Fruit fly (Drosophila melanogaster) whole organism, embryonic: ENCODE data around the gene Lcp65Ac.

Experiments
- Asciz ChIP-seq: fragments of 200-800 bp; sonication (Bioruptor generic); optimal IDR thresholded peaks from 2 replicates; lab custom pipeline; 2017; ENCODE audit warnings: missing biosample characterization, mild to moderate bottlenecking, missing genetic modification characterization, missing genetic modification reagents
- Awh ChIP-seq: fragments of 200-800 bp; sonication (Bioruptor generic); IDR thresholded peaks from 2 replicates; pipeline ENCODE4, ENCODE4 v1.3.6; 2022; ENCODE audit warnings: missing biosample characterization, missing genetic modification characterization
- BEAF-32 ChIP-seq: fragments of 200-800 bp; sonication (Bioruptor generic); optimal IDR thresholded peaks from 3 replicates; lab custom pipeline; 2017; ENCODE audit warnings: missing biosample characterization, missing genetic modification characterization, mild to moderate bottlenecking, moderate library complexity, missing genetic modification reagents
- CG10979 ChIP-seq: fragments of 200-800 bp; sonication (Bioruptor generic); optimal IDR thresholded peaks from 2 replicates; lab custom pipeline; 2018; ENCODE audit warnings: missing biosample characterization, mild to moderate bottlenecking, missing genetic modification characterization, moderate library complexity
- CG11085 ChIP-seq: fragments of 200-800 bp; sonication (Bioruptor generic); IDR thresholded peaks from 2 replicates; pipeline ENCODE4 v1.3.6; 2022; ENCODE audit warnings: missing biosample characterization, missing genetic modification characterization
- CG16815 ChIP-seq: fragments of 200-800 bp; sonication (Bioruptor generic); optimal IDR thresholded peaks from 3 replicates; lab custom pipeline; 2017; ENCODE audit warnings: missing biosample characterization, mild to moderate bottlenecking, missing genetic modification characterization
- CG17385 ChIP-seq: fragments of 200-800 bp; sonication (Bioruptor generic); optimal IDR thresholded peaks from 3 replicates; lab custom pipeline; 2018; ENCODE audit warnings: missing biosample characterization, mild to moderate bottlenecking, missing genetic modification characterization
- CG18262 ChIP-seq: fragments of 200-800 bp; optimal IDR thresholded peaks from 3 replicates; lab custom pipeline; 2019; ENCODE audit warnings: missing biosample characterization, mild to moderate bottlenecking, missing genetic modification characterization, moderate library complexity
- CG30020 ChIP-seq: fragments of 200-800 bp; optimal IDR thresholded peaks from 2 replicates; lab custom pipeline; 2019; ENCODE audit warnings: missing biosample characterization, mild to moderate bottlenecking, missing genetic modification characterization, moderate library complexity
- CG32767 ChIP-seq: fragments of 200-800 bp; sonication (Bioruptor generic); IDR thresholded peaks from 2 replicates; pipeline ENCODE4 v1.3.6; 2022; ENCODE audit warnings: missing biosample characterization, missing genetic modification characterization
- CG32772 ChIP-seq: fragments of 200-800 bp; sonication (Bioruptor generic); IDR thresholded peaks from 2 replicates; pipeline ENCODE4 v1.3.6; 2022; ENCODE audit warnings: missing biosample characterization, missing genetic modification characterization
- CG4617 ChIP-seq: fragments of 200-800 bp; sonication (Bioruptor generic); optimal IDR thresholded peaks from 3 replicates; lab custom pipeline; 2016; ENCODE audit warnings: missing biosample characterization, missing genetic modification characterization, borderline replicate concordance
- CG6272 ChIP-seq: fragments of 200-800 bp; sonication (Bioruptor generic); IDR thresholded peaks from 2 replicates; pipeline ENCODE4 v1.3.6; 2022; ENCODE audit warnings: missing biosample characterization, missing genetic modification characterization
- CG7556 ChIP-seq: fragments of 200-800 bp; sonication (Bioruptor generic); optimal IDR thresholded peaks from 2 replicates; lab custom pipeline; 2017; ENCODE audit warnings: missing biosample characterization, mild to moderate bottlenecking, missing genetic modification characterization
- Gug ChIP-seq: fragments of 200-800 bp; sonication (Bioruptor generic); IDR thresholded peaks from 4 replicates; pipeline ENCODE4 v1.3.6; 2022; ENCODE audit warnings: missing biosample characterization, missing genetic modification characterization
- HLH4C ChIP-seq: fragments of 200-800 bp; sonication (Bioruptor generic); IDR thresholded peaks from 3 replicates; pipeline ENCODE4 v1.3.6; 2022; ENCODE audit warnings: missing biosample characterization, missing genetic modification characterization; ENCODE audit not compliant: partially characterized antibody
- HmgD ChIP-seq: fragments of 200-800 bp; sonication (Bioruptor generic); optimal IDR thresholded peaks from 3 replicates; lab custom pipeline; 2016; ENCODE audit warnings: missing biosample characterization, missing genetic modification characterization
- Hr3 ChIP-seq: fragments of 200-800 bp; sonication (Bioruptor generic); optimal IDR thresholded peaks from 3 replicates; lab custom pipeline; 2016; ENCODE audit warnings: missing biosample characterization, missing genetic modification characterization
- Jarid2 ChIP-seq: fragments of 200-800 bp; sonication (Bioruptor generic); optimal IDR thresholded peaks from 3 replicates; lab custom pipeline; 2017; ENCODE audit warnings: mild to moderate bottlenecking, missing biosample characterization, missing genetic modification reagents, missing genetic modification characterization
- Lhr ChIP-seq: fragments of 200-800 bp; sonication (Bioruptor generic); optimal IDR thresholded peaks from 3 replicates; lab custom pipeline; 2017; ENCODE audit warnings: mild to moderate bottlenecking, missing biosample characterization, missing genetic modification reagents, missing genetic modification characterization
- Lpt ChIP-seq: fragments of >200 bp; optimal IDR thresholded peaks from 2 replicates; lab custom pipeline; 2018; ENCODE audit warnings: missing biosample characterization, missing genetic modification characterization
- Med ChIP-seq: fragments of 200-800 bp; sonication (Bioruptor generic); peaks from one replicate; lab custom pipeline; 2016; ENCODE audit warnings: missing biosample characterization, missing genetic modification characterization, mild to moderate bottlenecking, inconsistent platforms, moderate library complexity
- NC2β ChIP-seq: fragments of 200-800 bp; sonication (Bioruptor generic); optimal IDR thresholded peaks from 2 replicates; lab custom pipeline; 2016; ENCODE audit warnings: missing biosample characterization, missing genetic modification characterization
- Oli ChIP-seq: fragments of 200-800 bp; sonication (Bioruptor generic); optimal IDR thresholded peaks from 2 replicates; lab custom pipeline; 2018; ENCODE audit warnings: missing biosample characterization, mild to moderate bottlenecking, missing genetic modification characterization, moderate library complexity
- Rfx ChIP-seq: fragments of 200-800 bp; sonication (Bioruptor generic); IDR thresholded peaks from 2 replicates; pipeline ENCODE4 v1.3.6; 2022; ENCODE audit warnings: missing biosample characterization, missing genetic modification characterization
- Rx ChIP-seq: fragments of 200-800 bp; sonication (Bioruptor generic); IDR thresholded peaks from 2 replicates; pipeline ENCODE4 v1.3.6; 2022; ENCODE audit warnings: missing biosample characterization, missing genetic modification characterization
- Six4 ChIP-seq: fragments of 200-800 bp; sonication (Bioruptor generic); optimal IDR thresholded peaks from 2 replicates; lab custom pipeline; 2016; ENCODE audit warnings: missing biosample characterization, missing genetic modification characterization
- Sox100B ChIP-seq: fragments of 200-800 bp; sonication (Bioruptor generic); optimal IDR thresholded peaks from 3 replicates; lab custom pipeline; 2018; ENCODE audit warnings: missing biosample characterization, mild to moderate bottlenecking, missing genetic modification characterization
- Sry-δ ChIP-seq: fragments of 200-800 bp; sonication (Bioruptor generic); optimal IDR thresholded peaks from 2 replicates; lab custom pipeline; 2016; ENCODE audit warnings: missing biosample characterization, missing genetic modification characterization
- Ssrp ChIP-seq: fragments of 200-800 bp; sonication (Bioruptor generic); optimal IDR thresholded peaks from 2 replicates; lab custom pipeline; 2018; ENCODE audit warnings: missing biosample characterization, mild to moderate bottlenecking, missing genetic modification characterization, moderate library complexity
- Vsx1 ChIP-seq: fragments of 200-800 bp; sonication (Bioruptor generic); optimal IDR thresholded peaks from 2 replicates; lab custom pipeline; 2017; ENCODE audit warnings: missing biosample characterization, mild to moderate bottlenecking, missing genetic modification characterization, missing genetic modification reagents
- abd-A ChIP-seq: fragments of 200-800 bp; sonication (Bioruptor generic); optimal IDR thresholded peaks from 3 replicates; lab custom pipeline; 2019; ENCODE audit warnings: missing biosample characterization, mild to moderate bottlenecking, missing genetic modification characterization, moderate library complexity
- aop ChIP-seq: fragments of 200-800 bp; sonication (Bioruptor generic); IDR thresholded peaks from 2 replicates; pipeline ENCODE4 v1.3.6; 2022; ENCODE audit warnings: missing biosample characterization, missing genetic modification characterization
- crc ChIP-seq: fragments of 200-800 bp; sonication (Bioruptor generic); optimal IDR thresholded peaks from 2 replicates; lab custom pipeline; 2016; ENCODE audit warnings: missing biosample characterization, missing genetic modification characterization
- ftz-f1 ChIP-seq: fragments of 200-800 bp; sonication (Bioruptor generic); optimal IDR thresholded peaks from 2 replicates; lab custom pipeline; 2016; ENCODE audit warnings: missing biosample characterization, missing genetic modification characterization
- grn ChIP-seq: fragments of 200-800 bp; sonication (Bioruptor generic); optimal IDR thresholded peaks from 3 replicates; lab custom pipeline; 2017; ENCODE audit warnings: missing biosample characterization, missing genetic modification characterization
- hkb ChIP-seq, 2 experiments: fragments of 200-800 bp in 1 of 2; fragments of >200 bp in 1 of 2; sonication (Bioruptor generic) in 1 of 2; IDR thresholded peaks in 1 of 2; optimal IDR thresholded peaks in 1 of 2; 2 replicates each; pipeline versions ENCODE4 v1.3.6 to Lab custom; 2017 to 2022; ENCODE audit warnings: missing biosample characterization in 1 of 2, missing genetic modification characterization in 1 of 2
- jigr1 ChIP-seq: fragments of 200-800 bp; sonication (Bioruptor generic); IDR thresholded peaks from 3 replicates; pipeline ENCODE4 v1.3.6; 2022; ENCODE audit warnings: missing biosample characterization, missing genetic modification characterization
- mld ChIP-seq: fragments of 200-800 bp; sonication (Bioruptor generic); IDR thresholded peaks from 3 replicates; pipeline ENCODE4 v1.3.6; 2022; ENCODE audit warnings: missing biosample characterization, missing genetic modification characterization; ENCODE audit not compliant: partially characterized antibody
- nau ChIP-seq: fragments of 200-800 bp; sonication (Bioruptor generic); optimal IDR thresholded peaks from 3 replicates; lab custom pipeline; 2017; ENCODE audit warnings: missing biosample characterization, mild to moderate bottlenecking, missing genetic modification characterization, missing genetic modification reagents
- nerfin-2 ChIP-seq: fragments of 200-800 bp; sonication (Bioruptor generic); IDR thresholded peaks from 2 replicates; pipeline ENCODE4 v1.3.6; 2022; ENCODE audit warnings: missing biosample characterization, missing genetic modification characterization; ENCODE audit not compliant: partially characterized antibody
- nom ChIP-seq: fragments of 200-800 bp; sonication (Bioruptor generic); optimal IDR thresholded peaks from 2 replicates; lab custom pipeline; 2017; ENCODE audit warnings: missing biosample characterization, missing genetic modification characterization, mild to moderate bottlenecking, moderate library complexity, missing genetic modification reagents
- org-1 ChIP-seq: fragments of 200-800 bp; sonication (Bioruptor generic); optimal IDR thresholded peaks from 2 replicates; lab custom pipeline; 2017; ENCODE audit warnings: missing biosample characterization, missing genetic modification characterization
- run ChIP-seq: fragments of 200-800 bp; sonication (Bioruptor generic); optimal IDR thresholded peaks from 3 replicates; lab custom pipeline; 2018; ENCODE audit warnings: missing biosample characterization, mild to moderate bottlenecking, missing genetic modification characterization
- sisA ChIP-seq: fragments of 200-800 bp; sonication (Bioruptor generic); IDR thresholded peaks from 2 replicates; pipeline ENCODE4 v1.3.6; 2022; ENCODE audit warnings: missing biosample characterization, missing genetic modification characterization
- slbo ChIP-seq: fragments of 200-800 bp; sonication (Bioruptor generic); IDR thresholded peaks from 2 replicates; pipeline ENCODE4 v1.3.6; 2022; ENCODE audit warnings: missing biosample characterization, missing genetic modification characterization
- slp2 ChIP-seq: fragments of 200-800 bp; sonication (Bioruptor generic); optimal IDR thresholded peaks from 2 replicates; lab custom pipeline; 2016; ENCODE audit warnings: missing biosample characterization, missing genetic modification characterization
- trem ChIP-seq: fragments of 200-800 bp; optimal IDR thresholded peaks from 3 replicates; lab custom pipeline; 2019; ENCODE audit warnings: missing biosample characterization, mild to moderate bottlenecking, missing genetic modification characterization, moderate library complexity
- trh ChIP-seq: fragments of 200-800 bp; sonication (Bioruptor generic); optimal IDR thresholded peaks from 2 replicates; lab custom pipeline; 2016; ENCODE audit warnings: missing biosample characterization, missing genetic modification characterization
- ttk ChIP-seq: fragments of 200-800 bp; sonication (Bioruptor generic); IDR thresholded peaks from 2 replicates; pipeline ENCODE4 v2.1.2; 2022; ENCODE audit warnings: missing biosample characterization, missing genetic modification characterization
- wek ChIP-seq: fragments of 200-800 bp; sonication (Bioruptor generic); optimal IDR thresholded peaks from 3 replicates; lab custom pipeline; 2018; ENCODE audit warnings: missing biosample characterization, mild to moderate bottlenecking, missing genetic modification characterization, moderate library complexity

The Lcp65Ac gene

DNA sequence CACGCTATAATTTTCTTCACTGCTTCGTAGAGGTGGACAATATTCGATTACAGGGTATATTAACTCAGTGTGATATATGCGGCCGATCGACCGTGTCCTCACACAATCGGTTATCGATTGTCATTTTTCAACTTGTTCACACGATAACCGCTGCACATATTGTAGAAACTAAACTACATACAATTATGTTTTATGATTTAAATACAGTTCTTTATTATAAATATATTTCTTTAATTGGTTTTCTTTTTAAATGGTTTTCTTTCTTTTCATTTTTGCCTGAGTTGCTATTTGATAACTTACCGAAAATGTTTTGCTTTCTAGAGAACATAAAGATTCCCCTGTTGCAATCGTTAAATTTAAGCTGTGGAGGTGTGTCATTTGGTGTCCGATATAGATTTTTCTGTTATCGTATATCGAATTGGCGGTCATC lies 29.2 kb downstream of the Lcp65Ac start, which contains the start of the genes fmt and CG7376 (continued):
- TF ChIP-seq Sox100B (GFP tag; lab: Kevin White, UChicago) (no peak), CG30020 (tag; lab: Kevin White, UChicago) (peak; percentile 94), CG10979 (tag; lab: Kevin White, UChicago) (peak; percentile 30), CG17385 (no peak), abd-A (tag; lab: Kevin White, UChicago) (no peak), ftz-f1 (GFP tag; lab: Kevin White, UChicago) (no peak), CG18262 (no peak), jigr1 (GFP tag; lab: Robert Waterston, UW) (no peak), Oli (tag; lab: Kevin White, UChicago) (no peak), Sry-δ (GFP tag; lab: Kevin White, UChicago) (peak; percentile 76), Lpt (GFP tag; lab: Kevin White, UChicago) (no peak), ttk (GFP tag; lab: Robert Waterston, UW) (no peak), Med (GFP tag; lab: Kevin White, UChicago) (no peak), aop (no peak), trh (GFP tag; lab: Kevin White, UChicago) (no peak), run (tag; lab: Kevin White, UChicago) (no peak), CG11085 (GFP tag; lab: Robert Waterston, UW) (no peak), crc (no peak), mld (GFP tag; lab: Robert Waterston, UW) (peak; percentile 61; the same call in 2 of the 3 replicates), nau (GFP tag; lab: Kevin White, UChicago) (no peak), CG4617 (GFP tag; lab: Kevin White, UChicago) (no peak), slp2 (no peak), org-1 (GFP tag; lab: Kevin White, UChicago) (no peak), HLH4C (GFP tag; lab: Robert Waterston, UW) (peak; percentile 95), CG7556 (GFP tag; lab: Kevin White, UChicago) (no peak), NC2β (GFP tag; lab: Kevin White, UChicago) (no peak), Awh (GFP tag; lab: Robert Waterston, UW) (no peak), sisA (GFP tag; lab: Robert Waterston, UW) (no peak), HmgD (GFP tag; lab: Kevin White, UChicago) (no peak), Rfx (GFP tag; lab: Robert Waterston, UW) (no peak), Asciz (GFP tag; lab: Kevin White, UChicago) (no peak), Hr3 (peak; percentile 39), Vsx1 (GFP tag; lab: Kevin White, UChicago) (no peak), Ssrp (tag; lab: Kevin White, UChicago) (peak; percentile 15), trem (peak; percentile 72), nerfin-2 (GFP tag; lab: Robert Waterston, UW) (peak; percentile 90), Gug (GFP tag; lab: Robert Waterston, UW) (no peak), CG16815 (GFP tag; lab: Kevin White, UChicago) (no peak), CG32767 (GFP tag; lab: Robert Waterston, UW) (no peak), grn (GFP tag; lab: Kevin White, UChicago) (no peak), nom (no peak), Jarid2 (GFP tag; lab: Kevin White, UChicago) (no peak), wek (no peak), CG6272 (GFP tag; lab: Robert Waterston, UW) (no peak), hkb (optimal IDR thresholded peaks at IDR 0.05; lab: Kevin White, UChicago) (peak; percentile 37), hkb (GFP tag; IDR thresholded peaks at IDR 0.05; lab: Robert Waterston, UW) (no peak), CG32772 (GFP tag; lab: Robert Waterston, UW) (no peak), BEAF-32 (GFP tag; lab: Kevin White, UChicago) (peak; percentile 63), Rx (GFP tag; lab: Robert Waterston, UW) (no peak), Six4 (GFP tag; lab: Kevin White, UChicago) (no peak), Lhr (GFP tag; lab: Kevin White, UChicago) (peak; percentile 29), slbo (peak; percentile 61)
